Fruit fly (Drosophila melanogaster) whole organism, embryonic: ENCODE measurements around the gene Hsp83.
A peak's percentile ranks its signal among the peaks of the same experiment; 100 is the strongest.

Source experiments
- B-H1 ChIP-seq: fragments of 200-800 bp; sonication (Bioruptor generic); IDR thresholded peaks from 3 replicates; pipeline ENCODE4 v1.3.6; 2022; ENCODE audit warnings: missing biosample characterization, missing genetic modification characterization
- Bteb2 ChIP-seq: fragments of 200-800 bp; sonication (Bioruptor generic); optimal IDR thresholded peaks from 2 replicates; lab custom pipeline; 2016; ENCODE audit warnings: missing biosample characterization, missing genetic modification characterization
- CG10366 ChIP-seq: fragments of 200-800 bp; sonication (Bioruptor generic); IDR thresholded peaks from 2 replicates; pipeline ENCODE4 v1.3.6; 2022; ENCODE audit warnings: missing biosample characterization, missing genetic modification characterization
- CG10431 ChIP-seq: fragments of 200-800 bp; sonication (Bioruptor generic); optimal IDR thresholded peaks from 3 replicates; lab custom pipeline; 2018; ENCODE audit warnings: missing biosample characterization, mild to moderate bottlenecking, missing genetic modification characterization
- CG11093 ChIP-seq: fragments of 200-800 bp; sonication (Bioruptor generic); IDR thresholded peaks from 3 replicates; pipeline ENCODE4 v1.3.6; 2022; ENCODE audit warnings: missing biosample characterization, missing genetic modification characterization
- CG12391 ChIP-seq: fragments of 200-800 bp; sonication (Bioruptor generic); optimal IDR thresholded peaks from 3 replicates; lab custom pipeline; 2018; ENCODE audit warnings: missing biosample characterization, mild to moderate bottlenecking, missing genetic modification characterization, moderate library complexity
- CG13123 ChIP-seq: fragments of 200-800 bp; sonication (Bioruptor generic); optimal IDR thresholded peaks from 2 replicates; lab custom pipeline; 2016; ENCODE audit warnings: missing biosample characterization, missing genetic modification characterization
- CG18011 ChIP-seq: fragments of 200-800 bp; sonication (Bioruptor generic); optimal IDR thresholded peaks from 2 replicates; lab custom pipeline; 2017; ENCODE audit warnings: missing biosample characterization, missing genetic modification characterization, mild to moderate bottlenecking, moderate library complexity, missing genotype
- CG18262 ChIP-seq: fragments of 200-800 bp; optimal IDR thresholded peaks from 3 replicates; lab custom pipeline; 2019; ENCODE audit warnings: missing biosample characterization, mild to moderate bottlenecking, missing genetic modification characterization, moderate library complexity
- CG18476 ChIP-seq: fragments of 200-800 bp; sonication (Bioruptor generic); optimal IDR thresholded peaks from 2 replicates; lab custom pipeline; 2016; ENCODE audit warnings: missing biosample characterization, mild to moderate bottlenecking, missing genetic modification characterization
- CG18619 ChIP-seq: fragments of 200-800 bp; sonication (Bioruptor generic); optimal IDR thresholded peaks from 3 replicates; lab custom pipeline; 2017; ENCODE audit warnings: missing biosample characterization, mild to moderate bottlenecking, missing genetic modification characterization
- CG32767 ChIP-seq: fragments of 200-800 bp; sonication (Bioruptor generic); IDR thresholded peaks from 2 replicates; pipeline ENCODE4 v1.3.6; 2022; ENCODE audit warnings: missing biosample characterization, missing genetic modification characterization
- CG3726 ChIP-seq: fragments of 200-800 bp; sonication (Bioruptor generic); IDR thresholded peaks from 3 replicates; pipeline ENCODE4, ENCODE4 v1.3.6; 2022; ENCODE audit warnings: missing biosample characterization, missing genetic modification characterization
- CG4707 ChIP-seq: fragments of 200-800 bp; sonication (Bioruptor generic); optimal IDR thresholded peaks from 2 replicates; lab custom pipeline; 2018; ENCODE audit warnings: missing biosample characterization, mild to moderate bottlenecking, missing genetic modification characterization, moderate library complexity
- Dbx ChIP-seq: fragments of 200-800 bp; sonication (Bioruptor generic); IDR thresholded peaks from 3 replicates; pipeline ENCODE4 v1.3.6; 2022; ENCODE audit warnings: missing biosample characterization, missing genetic modification characterization
- Dll ChIP-seq: fragments of 200-800 bp; sonication (Bioruptor generic); IDR thresholded peaks from 4 replicates; pipeline ENCODE4 v1.3.6; 2022; ENCODE audit warnings: missing biosample characterization, missing genetic modification characterization; ENCODE audit not compliant: partially characterized antibody
- E2f2 ChIP-seq: fragments of 200-800 bp; sonication (Bioruptor generic); IDR thresholded peaks from 2 replicates; pipeline ENCODE4 v1.3.6; 2022; ENCODE audit warnings: missing biosample characterization, missing genetic modification characterization
- Fer3 ChIP-seq: fragments of 200-800 bp; sonication (Bioruptor generic); optimal IDR thresholded peaks from 2 replicates; lab custom pipeline; 2018; ENCODE audit warnings: missing biosample characterization, mild to moderate bottlenecking, missing genetic modification characterization, moderate library complexity
- Hsf ChIP-seq: fragments of 200-800 bp; sonication (Bioruptor generic); optimal IDR thresholded peaks from 3 replicates; lab custom pipeline; 2016; ENCODE audit warnings: missing biosample characterization, missing genetic modification characterization
- Kr ChIP-seq: fragments of 200-800 bp; sonication (Bioruptor generic); optimal IDR thresholded peaks from 2 replicates; lab custom pipeline; 2017; ENCODE audit warnings: missing biosample characterization, mild to moderate bottlenecking, missing genetic modification characterization
- Myb ChIP-seq: fragments of 200-800 bp; sonication (Bioruptor generic); optimal IDR thresholded peaks from 2 replicates; lab custom pipeline; 2016; ENCODE audit warnings: missing biosample characterization, missing genetic modification characterization
- NC2α ChIP-seq: fragments of 200-800 bp; sonication (Bioruptor generic); optimal IDR thresholded peaks from 2 replicates; lab custom pipeline; 2016; ENCODE audit warnings: missing biosample characterization, missing genetic modification characterization
- Opbp ChIP-seq: fragments of 200-800 bp; sonication (Bioruptor generic); IDR thresholded peaks from 3 replicates; pipeline ENCODE4 v1.3.6; 2022; ENCODE audit warnings: missing biosample characterization, missing genetic modification characterization; ENCODE audit not compliant: partially characterized antibody
- Sox100B ChIP-seq: fragments of 200-800 bp; sonication (Bioruptor generic); optimal IDR thresholded peaks from 3 replicates; lab custom pipeline; 2018; ENCODE audit warnings: missing biosample characterization, mild to moderate bottlenecking, missing genetic modification characterization
- Stat92E ChIP-seq, 3 experiments: fragments of >200 bp in 2 of 3; fragments of 200-800 bp in 1 of 3; sonication (Bioruptor generic) in 1 of 3; optimal IDR thresholded peaks; 2 replicates each; lab custom pipeline; 2017 to 2019; ENCODE audit warnings: missing biosample characterization in 3 of 3, missing genetic modification characterization in 3 of 3, mild to moderate bottlenecking in 1 of 3, moderate library complexity in 1 of 3
- Trl ChIP-seq, 3 experiments: fragments of >200 bp in 2 of 3; fragments of 200-800 bp in 1 of 3; sonication (Bioruptor generic) in 1 of 3; optimal IDR thresholded peaks; 2 replicates in 1 of 3; 3 replicates in 2 of 3; lab custom pipeline; 2016 to 2017; ENCODE audit warnings: missing biosample characterization in 1 of 3, missing genetic modification characterization in 1 of 3
- YL-1 ChIP-seq: fragments of 200-800 bp; sonication (Bioruptor generic); optimal IDR thresholded peaks from 3 replicates; lab custom pipeline; 2017; ENCODE audit warnings: missing biosample characterization, mild to moderate bottlenecking, missing genetic modification characterization
- ac ChIP-seq: fragments of 200-800 bp; sonication (Bioruptor generic); optimal IDR thresholded peaks from 3 replicates; lab custom pipeline; 2017; ENCODE audit warnings: missing biosample characterization, mild to moderate bottlenecking, missing genetic modification characterization
- ash1 ChIP-seq: fragments of 200-800 bp; sonication (Bioruptor generic); optimal IDR thresholded peaks from 2 replicates; lab custom pipeline; 2018; ENCODE audit warnings: missing biosample characterization, mild to moderate bottlenecking, missing genetic modification characterization
- chif ChIP-seq, 2 experiments: fragments of 200-800 bp; sonication (Bioruptor generic); optimal IDR thresholded peaks; 3 replicates each; lab custom pipeline; 2016; ENCODE audit warnings: missing biosample characterization in 2 of 2, missing genetic modification characterization in 2 of 2
- dan ChIP-seq: fragments of 200-800 bp; sonication (Bioruptor generic); IDR thresholded peaks from 2 replicates; pipeline ENCODE4 v1.3.6; 2022; ENCODE audit warnings: missing biosample characterization, missing genetic modification characterization
- fd102C ChIP-seq: fragments of 200-800 bp; sonication (Bioruptor generic); optimal IDR thresholded peaks from 2 replicates; lab custom pipeline; 2018; ENCODE audit warnings: missing biosample characterization, mild to moderate bottlenecking, missing genetic modification characterization, moderate library complexity
- gt ChIP-seq: fragments of 200-800 bp; sonication (Bioruptor generic); IDR thresholded peaks from 2 replicates; pipeline ENCODE4 v1.3.6; 2022; ENCODE audit warnings: missing biosample characterization, missing genetic modification characterization
- klu ChIP-seq: fragments of 200-800 bp; sonication (Bioruptor generic); IDR thresholded peaks from 2 replicates; pipeline ENCODE4 v1.3.6; 2022; ENCODE audit warnings: missing biosample characterization, missing genetic modification characterization
- nom ChIP-seq: fragments of 200-800 bp; sonication (Bioruptor generic); optimal IDR thresholded peaks from 2 replicates; lab custom pipeline; 2017; ENCODE audit warnings: missing biosample characterization, missing genetic modification characterization, mild to moderate bottlenecking, moderate library complexity, missing genetic modification reagents
- onecut ChIP-seq: fragments of 200-800 bp; sonication (Bioruptor generic); IDR thresholded peaks from 2 replicates; pipeline ENCODE4 v1.3.6; 2022; ENCODE audit warnings: missing biosample characterization, missing genetic modification characterization
- otp ChIP-seq: fragments of 200-800 bp; sonication (Bioruptor generic); IDR thresholded peaks from 3 replicates; pipeline ENCODE4, ENCODE4 v1.3.6; 2022; ENCODE audit warnings: missing biosample characterization, missing genetic modification characterization
- pho ChIP-seq: fragments of 200-800 bp; sonication (Bioruptor generic); optimal IDR thresholded peaks from 2 replicates; lab custom pipeline; 2016; ENCODE audit warnings: missing biosample characterization, missing genetic modification characterization
- ranshi ChIP-seq: fragments of 200-800 bp; sonication (Bioruptor generic); IDR thresholded peaks from 2 replicates; pipeline ENCODE4 v1.3.6; 2022; ENCODE audit warnings: missing biosample characterization, missing genetic modification characterization
- salm ChIP-seq: fragments of 200-800 bp; sonication (Bioruptor generic); optimal IDR thresholded peaks from 2 replicates; lab custom pipeline; 2018; ENCODE audit warnings: missing biosample characterization, mild to moderate bottlenecking, missing genetic modification characterization
- sens ChIP-seq: fragments of 200-800 bp; sonication (Bioruptor generic); peaks from one replicate; lab custom pipeline; 2016; ENCODE audit warnings: missing biosample characterization, missing genetic modification characterization
- sens-2 ChIP-seq: fragments of 200-800 bp; sonication (Bioruptor generic); IDR thresholded peaks from 2 replicates; pipeline ENCODE4 v1.3.6; 2022; ENCODE audit warnings: missing biosample characterization, missing genetic modification characterization
- sob ChIP-seq: fragments of 200-800 bp; sonication (Bioruptor generic); IDR thresholded peaks from 2 replicates; pipeline ENCODE4 v1.3.6; 2022; ENCODE audit warnings: missing biosample characterization, missing genetic modification characterization
- tio ChIP-seq: fragments of 200-800 bp; sonication (Bioruptor generic); optimal IDR thresholded peaks from 2 replicates; lab custom pipeline; 2017; ENCODE audit warnings: missing biosample characterization, missing genetic modification characterization, inconsistent platforms
- tna ChIP-seq: fragments of 200-800 bp; sonication (Bioruptor generic); IDR thresholded peaks from 2 replicates; pipeline ENCODE4 v1.3.6; 2022; ENCODE audit warnings: missing biosample characterization, missing genetic modification characterization; ENCODE audit not compliant: partially characterized antibody
- toy ChIP-seq: fragments of 200-800 bp; sonication (Bioruptor generic); IDR thresholded peaks from 2 replicates; pipeline ENCODE4 v1.3.6; 2022; ENCODE audit warnings: missing biosample characterization, missing genetic modification characterization
- ttk ChIP-seq: fragments of 200-800 bp; sonication (Bioruptor generic); IDR thresholded peaks from 2 replicates; pipeline ENCODE4 v2.1.2; 2022; ENCODE audit warnings: missing biosample characterization, missing genetic modification characterization
- vnd ChIP-seq: fragments of 200-800 bp; sonication (Bioruptor generic); IDR thresholded peaks from 3 replicates; pipeline ENCODE4 v1.3.6; 2022; ENCODE audit warnings: missing biosample characterization, missing genetic modification characterization; ENCODE audit not compliant: partially characterized antibody
- wek ChIP-seq: fragments of 200-800 bp; sonication (Bioruptor generic); optimal IDR thresholded peaks from 3 replicates; lab custom pipeline; 2018; ENCODE audit warnings: missing biosample characterization, mild to moderate bottlenecking, missing genetic modification characterization, moderate library complexity
- zen2 ChIP-seq: fragments of 200-800 bp; sonication (Bioruptor generic); IDR thresholded peaks from 3 replicates; pipeline ENCODE4 v1.3.6; 2022; ENCODE audit warnings: missing biosample characterization, missing genetic modification characterization; ENCODE audit not compliant: partially characterized antibody

Hsp83 gene

DNA sequence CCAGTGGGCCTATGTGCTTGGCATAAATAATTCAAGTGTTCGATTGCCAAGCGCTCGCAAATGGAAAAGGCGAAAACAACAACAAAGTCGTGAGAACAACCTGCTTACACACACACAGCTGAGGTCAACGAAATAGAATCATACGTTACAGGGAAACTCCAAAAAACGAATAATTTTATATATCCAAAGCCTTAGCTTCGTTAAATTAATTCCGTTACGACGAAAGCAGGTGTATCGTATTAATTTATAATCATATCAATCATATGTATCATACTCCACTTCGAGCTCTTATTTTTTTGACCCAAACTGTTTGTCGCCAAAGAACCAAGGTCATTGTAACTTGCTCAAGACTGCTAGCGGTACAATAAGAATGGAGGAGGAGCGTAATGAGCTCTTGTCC lies 13.3 kb upstream of the Hsp83 start (continued):
- TF ChIP-seq ttk (peak; percentile 75), nom (GFP tag; lab: Kevin White, UChicago) (peak; percentile 86), onecut (GFP tag; lab: Robert Waterston, UW) (peak; percentile 80), klu (GFP tag; lab: Robert Waterston, UW) (peak; percentile 62), CG13123 (GFP tag; lab: Kevin White, UChicago) (no peak), otp (GFP tag; lab: Robert Waterston, UW) (peak; percentile 59; the same call in 2 of the 3 replicates), CG3726 (GFP tag; lab: Robert Waterston, UW) (peak; percentile 85), CG4707 (peak; percentile 63), Dbx (peak; percentile 84), Opbp (GFP tag; lab: Robert Waterston, UW) (no peak), CG32767 (GFP tag; lab: Robert Waterston, UW) (peak; percentile 63), NC2α (GFP tag; lab: Kevin White, UChicago) (peak; percentile 53), CG10431 (peak; percentile 11), CG11093 (peak; percentile 86), sens-2 (peak; percentile 53; the same call in 1 of the 2 replicates), ranshi (GFP tag; lab: Robert Waterston, UW) (peak; percentile 91), Myb (peak; percentile 48), salm (no peak), CG10366 (peak; percentile 77), YL-1 (GFP tag; lab: Kevin White, UChicago) (peak; percentile 42), CG18619 (GFP tag; lab: Kevin White, UChicago) (peak; percentile 82), Kr (no peak), CG18011 (peak; percentile 69), Hsf (GFP tag; lab: Kevin White, UChicago) (peak; percentile 82), CG18262 (tag; lab: Kevin White, UChicago) (peak; percentile 89), B-H1 (GFP tag; lab: Robert Waterston, UW) (peak; percentile 90), vnd (GFP tag; lab: Robert Waterston, UW) (no peak), Bteb2 (GFP tag; lab: Kevin White, UChicago) (peak; percentile 81), E2f2 (GFP tag; lab: Robert Waterston, UW) (peak; percentile 65), tna (GFP tag; lab: Robert Waterston, UW) (no peak), wek (peak; percentile 48), Fer3 (tag; lab: Kevin White, UChicago) (peak; percentile 89), Sox100B (no peak), toy (GFP tag; lab: Robert Waterston, UW) (peak; percentile 67; the same call in 1 of the 2 replicates), sob (GFP tag; lab: Robert Waterston, UW) (peak; percentile 89), CG18476 (GFP tag; lab: Kevin White, UChicago) (peak; percentile 82), sens (GFP tag; lab: Kevin White, UChicago) (peak; percentile 97), ash1 (no peak), dan (GFP tag; lab: Robert Waterston, UW) (peak; percentile 65), fd102C (peak; percentile 25), chif (GFP tag; optimal IDR thresholded peaks at IDR 0.05; lab: Kevin White, UChicago) (peak; percentile 69 to 87), CG12391 (tag; lab: Kevin White, UChicago) (peak; percentile 87), Stat92E (GFP tag; optimal IDR thresholded peaks at IDR 0.05; lab: Kevin White, UChicago) (peak in 1 of 3 experiments; percentile 64), tio (GFP tag; lab: Kevin White, UChicago) (no peak), Trl (optimal IDR thresholded peaks at IDR 0.05; lab: Kevin White, UChicago) (no peak), Trl (GFP tag; optimal IDR thresholded peaks at IDR 0.05; lab: Kevin White, UChicago) (peak; percentile 89), zen2 (GFP tag; lab: Robert Waterston, UW) (no peak), gt (0 out of 2 replicates have a peak, but pooled peaks have one; percentile 38), pho (GFP tag; lab: Kevin White, UChicago) (peak; percentile 54), Dll (GFP tag; lab: Robert Waterston, UW) (no peak), ac (GFP tag; lab: Kevin White, UChicago) (peak; percentile 26)
